Worm (Caenorhabditis elegans) whole organism, L3 larva: Measurements from ENCODE around the gene wdr-62.

Experiments used
- ZK546.5 ChIP-seq: sonication (generic microtip); optimal IDR thresholded peaks from 2 replicates; lab custom pipeline; 2017; ENCODE audit warnings: missing biosample characterization, missing genetic modification characterization
- aly-2 ChIP-seq: fragments of 150-350 bp; optimal IDR thresholded peaks from 2 replicates; lab custom pipeline; 2014; ENCODE audit warnings: missing biosample characterization, missing genetic modification characterization
- ama-1 ChIP-seq: fragments of 150-350 bp; optimal IDR thresholded peaks from 2 replicates; lab custom pipeline; 2018
- elt-2 ChIP-seq: sonication (generic microtip); optimal IDR thresholded peaks from 2 replicates; lab custom pipeline; 2016; ENCODE audit warnings: missing genetic modification reagents, mild to moderate bottlenecking, missing genetic modification characterization, missing compliant biosample characterization
- fkh-10 ChIP-seq: sonication (generic microtip); optimal IDR thresholded peaks from 2 replicates; lab custom pipeline; 2017; ENCODE audit warnings: missing biosample characterization, missing genetic modification reagents, missing genetic modification characterization
- nhr-237 ChIP-seq: fragments of 150-350 bp; optimal IDR thresholded peaks from 2 replicates; lab custom pipeline; 2014; ENCODE audit warnings: missing biosample characterization, missing genetic modification characterization
- nhr-76 ChIP-seq: fragments of 150-350 bp; sonication (generic microtip); optimal IDR thresholded peaks from 5 replicates; lab custom pipeline; 2014; ENCODE audit warnings: missing biosample characterization, missing genetic modification characterization
- unc-39 ChIP-seq: sonication (generic microtip); optimal IDR thresholded peaks from 4 replicates; lab custom pipeline; 2017; ENCODE audit warnings: missing biosample characterization, missing genetic modification characterization
- zag-1 ChIP-seq: fragments of 150-350 bp; optimal IDR thresholded peaks from 2 replicates; lab custom pipeline; 2014; ENCODE audit warnings: missing biosample characterization, missing genetic modification characterization

DNA sequence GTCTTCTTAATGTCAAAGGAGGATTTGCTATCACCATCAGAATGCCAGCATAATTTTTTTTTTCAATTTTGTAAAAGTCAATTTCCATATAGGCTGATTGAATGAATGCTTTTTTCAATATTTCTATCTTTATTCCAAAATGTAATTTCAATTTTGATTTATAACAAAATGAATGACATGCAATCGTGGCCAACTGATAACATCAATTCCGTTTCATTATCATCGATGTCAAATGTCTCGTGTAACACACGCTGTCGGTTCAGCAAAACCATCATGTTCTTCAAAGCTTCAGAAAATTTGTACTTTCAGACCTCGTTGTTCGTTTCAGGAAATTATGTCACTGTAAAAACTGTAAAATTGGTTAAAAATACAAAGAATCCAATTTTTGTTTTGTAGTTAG lies 63.1 kb downstream of the wdr-62 start:
- TF ChIP-seq ama-1 (no peak), nhr-76 (no peak), elt-2 (peak; percentile 82), nhr-237 (tag; lab: Kevin White, UChicago) (no peak), aly-2 (no peak), zag-1 (tag; lab: Kevin White, UChicago) (no peak), unc-39 (tag; lab: Kevin White, UChicago) (no peak), fkh-10 (GFP tag; lab: Kevin White, UChicago) (no peak), ZK546.5 (tag; lab: Kevin White, UChicago) (no peak)
